Fruit fly (Drosophila melanogaster) whole organism, embryonic: ENCODE results near the gene CG13258.

Source experiments
- CG10366 ChIP-seq: fragments of 200-800 bp; sonication (Bioruptor generic); IDR thresholded peaks from 2 replicates; pipeline ENCODE4 v1.3.6; 2022; ENCODE audit warnings: missing biosample characterization, missing genetic modification characterization
- CG12942 ChIP-seq: fragments of 200-800 bp; sonication (Bioruptor generic); optimal IDR thresholded peaks from 3 replicates; lab custom pipeline; 2016; ENCODE audit warnings: missing biosample characterization, missing genetic modification characterization
- CG1529 ChIP-seq: fragments of 200-800 bp; sonication (Bioruptor generic); optimal IDR thresholded peaks from 3 replicates; lab custom pipeline; 2018; ENCODE audit warnings: missing biosample characterization, missing genetic modification characterization
- CG31365 ChIP-seq: fragments of 200-800 bp; sonication (Bioruptor generic); optimal IDR thresholded peaks from 2 replicates; lab custom pipeline; 2018; ENCODE audit warnings: missing biosample characterization, mild to moderate bottlenecking, missing genetic modification characterization
- Fer1 ChIP-seq: fragments of 200-800 bp; sonication (Bioruptor generic); optimal IDR thresholded peaks from 2 replicates; lab custom pipeline; 2017; ENCODE audit warnings: missing biosample characterization, mild to moderate bottlenecking, missing genetic modification characterization
- Sox100B ChIP-seq: fragments of 200-800 bp; sonication (Bioruptor generic); optimal IDR thresholded peaks from 3 replicates; lab custom pipeline; 2018; ENCODE audit warnings: missing biosample characterization, mild to moderate bottlenecking, missing genetic modification characterization
- disco-r ChIP-seq: fragments of 200-800 bp; sonication (Bioruptor generic); optimal IDR thresholded peaks from 2 replicates; lab custom pipeline; 2016; ENCODE audit warnings: missing biosample characterization, missing genetic modification characterization
- mam ChIP-seq: fragments of 200-800 bp; sonication (Bioruptor generic); optimal IDR thresholded peaks from 3 replicates; lab custom pipeline; 2016; ENCODE audit warnings: missing biosample characterization, missing genetic modification characterization
- otp ChIP-seq: fragments of 200-800 bp; sonication (Bioruptor generic); IDR thresholded peaks from 3 replicates; pipeline ENCODE4, ENCODE4 v1.3.6; 2022; ENCODE audit warnings: missing biosample characterization, missing genetic modification characterization
- run ChIP-seq: fragments of 200-800 bp; sonication (Bioruptor generic); optimal IDR thresholded peaks from 3 replicates; lab custom pipeline; 2018; ENCODE audit warnings: missing biosample characterization, mild to moderate bottlenecking, missing genetic modification characterization
- tx ChIP-seq: fragments of 200-800 bp; sonication (Bioruptor generic); optimal IDR thresholded peaks from 2 replicates; lab custom pipeline; 2016; ENCODE audit warnings: missing biosample characterization, missing genetic modification characterization

dm6 chr2L:16329102-16329520 is 36.3 kb upstream of the CG13258 start, which contains the start of gene mRpL4:
- no peak for TF ChIP-seq Fer1 (GFP tag; lab: Kevin White, UChicago)
- TF ChIP-seq CG10366 (GFP tag; lab: Robert Waterston, UW), result 0 out of 2 replicates have a peak, but pooled peaks have one; percentile 50
- TF ChIP-seq CG12942 (GFP tag; lab: Kevin White, UChicago), result peak; percentile 78
- TF ChIP-seq mam (GFP tag; lab: Kevin White, UChicago), result peak; percentile 87
- no peak for TF ChIP-seq CG31365 (tag; lab: Kevin White, UChicago)
- TF ChIP-seq otp (GFP tag; lab: Robert Waterston, UW), result 0 out of 3 replicates have a peak, but pooled peaks have one; percentile 33
- TF ChIP-seq disco-r (GFP tag; lab: Kevin White, UChicago), result peak; percentile 35
- no peak for TF ChIP-seq CG1529 (GFP tag; lab: Kevin White, UChicago)
- peak; percentile 30 for TF ChIP-seq Sox100B
- TF ChIP-seq tx (GFP tag; lab: Kevin White, UChicago), result peak; percentile 76
- TF ChIP-seq run (tag; lab: Kevin White, UChicago), result no peak
